Worm (Caenorhabditis elegans) whole organism, mixed stage, embryonic: Measurements from ENCODE around the gene ipla-6.

Source experiments
- M03D4.4 ChIP-seq: sonication (generic microtip); optimal IDR thresholded peaks from 2 replicates; lab custom pipeline; 2017; ENCODE audit warnings: mild to moderate bottlenecking, missing genetic modification characterization, missing compliant biosample characterization
- blmp-1 ChIP-seq: fragments of 150-350 bp; optimal IDR thresholded peaks from 2 replicates; lab custom pipeline; 2014; ENCODE audit warnings: missing biosample characterization, missing genetic modification characterization
- ceh-83 ChIP-seq: fragments of 200-800 bp; sonication (Bioruptor generic); optimal IDR thresholded peaks from 2 replicates; lab custom pipeline; 2018; ENCODE audit warnings: mild to moderate bottlenecking, missing genetic modification characterization, missing compliant biosample characterization
- elt-3 ChIP-seq: fragments of 150-350 bp; optimal IDR thresholded peaks from 2 replicates; lab custom pipeline; 2014; ENCODE audit warnings: missing biosample characterization, missing genetic modification characterization
- lin-13 ChIP-seq: fragments of 150-350 bp; optimal IDR thresholded peaks from 2 replicates; lab custom pipeline; 2014; ENCODE audit warnings: missing biosample characterization, missing genetic modification characterization
- nhr-12 ChIP-seq: fragments of 150-350 bp; optimal IDR thresholded peaks from 2 replicates; lab custom pipeline; 2014; ENCODE audit warnings: missing biosample characterization, missing genetic modification characterization
- nhr-76 ChIP-seq: sonication (generic microtip); optimal IDR thresholded peaks from 2 replicates; lab custom pipeline; 2017; ENCODE audit warnings: missing biosample characterization, missing genetic modification characterization
- sptf-1 ChIP-seq: sonication (generic microtip); optimal IDR thresholded peaks from 2 replicates; lab custom pipeline; 2017; ENCODE audit warnings: mild to moderate bottlenecking, missing genetic modification characterization, moderate library complexity, missing compliant biosample characterization
- unc-39 ChIP-seq: fragments of 150-350 bp; optimal IDR thresholded peaks from 2 replicates; lab custom pipeline; 2014; ENCODE audit warnings: missing biosample characterization, missing genetic modification characterization
- ztf-11 ChIP-seq: fragments of 150-350 bp; optimal IDR thresholded peaks from 2 replicates; lab custom pipeline; 2014; ENCODE audit warnings: missing biosample characterization, missing genetic modification characterization

DNA sequence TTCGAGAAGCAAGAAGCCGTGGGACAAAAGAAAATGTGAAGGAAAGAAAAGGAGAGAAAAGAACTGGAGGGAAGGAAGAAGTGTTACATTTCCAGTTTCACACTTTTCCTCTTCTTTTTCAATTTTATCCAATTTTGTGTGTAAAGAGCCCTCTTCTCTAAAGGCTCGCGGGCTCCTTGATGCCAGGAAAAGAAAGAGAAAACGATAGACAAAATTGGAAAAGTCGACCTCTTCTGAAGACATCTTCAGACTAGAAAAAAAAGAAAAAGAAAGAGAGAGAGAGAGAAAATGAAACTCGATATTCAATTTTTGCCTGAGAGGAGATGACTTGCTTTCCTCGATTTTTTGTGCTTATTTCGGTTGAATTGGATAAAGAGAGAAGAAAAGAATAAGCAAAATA lies 47.6 kb downstream of the ipla-6 start:
- TF ChIP-seq sptf-1 (no peak), blmp-1 (no peak), ztf-11 (no peak), ceh-83 (GFP tag; lab: Kevin White, UChicago) (no peak), nhr-12 (no peak), lin-13 (tag; lab: Kevin White, UChicago) (no peak), nhr-76 (tag; lab: Kevin White, UChicago) (no peak), elt-3 (no peak), M03D4.4 (tag; lab: Kevin White, UChicago) (no peak), unc-39 (tag; lab: Kevin White, UChicago) (no peak)
